Worm (Caenorhabditis elegans) whole organism, L2 larva: ENCODE measurements around the gene Y105C5A.24.

Source experiments
- R02D3.7 ChIP-seq: fragments of 150-350 bp; optimal IDR thresholded peaks from 2 replicates; lab custom pipeline; 2014; ENCODE audit warnings: missing biosample characterization, missing genetic modification characterization
- ZK546.5 ChIP-seq: sonication (generic microtip); optimal IDR thresholded peaks from 2 replicates; lab custom pipeline; 2017; ENCODE audit warnings: missing biosample characterization, missing genetic modification characterization
- alr-1 ChIP-seq: fragments of 150-350 bp; optimal IDR thresholded peaks from 2 replicates; lab custom pipeline; 2014; ENCODE audit warnings: missing biosample characterization, missing genetic modification characterization
- blmp-1 ChIP-seq: sonication (generic microtip); optimal IDR thresholded peaks from 2 replicates; lab custom pipeline; 2017; ENCODE audit warnings: missing genetic modification characterization, mild to moderate bottlenecking, missing compliant biosample characterization, antibody characterized with exemption, moderate library complexity; ENCODE audit not compliant: insufficient read depth
- ceh-16 ChIP-seq: fragments of 150-350 bp; optimal IDR thresholded peaks from 2 replicates; lab custom pipeline; 2014; ENCODE audit warnings: missing biosample characterization, missing genetic modification characterization
- elt-3 ChIP-seq: sonication (generic microtip); optimal IDR thresholded peaks from 2 replicates; lab custom pipeline; 2017; ENCODE audit warnings: missing biosample characterization, missing genetic modification characterization
- gmeb-1 ChIP-seq: fragments of 150-350 bp; optimal IDR thresholded peaks from 2 replicates; lab custom pipeline; 2014; ENCODE audit warnings: missing biosample characterization, missing genetic modification characterization
- lin-11 ChIP-seq: fragments of 150-350 bp; sonication (generic microtip); optimal IDR thresholded peaks from 2 replicates; lab custom pipeline; 2014; ENCODE audit warnings: missing biosample characterization, missing genetic modification characterization, inconsistent platforms, mixed read lengths
- lsy-2 ChIP-seq, 2 experiments: fragments of 150-350 bp in 1 of 2; sonication (generic microtip) in 1 of 2; optimal IDR thresholded peaks; 2 replicates each; lab custom pipeline; 2014 to 2017; ENCODE audit warnings: missing biosample characterization in 2 of 2, missing genetic modification characterization in 2 of 2
- mab-5 ChIP-seq: fragments of 150-350 bp; optimal IDR thresholded peaks from 2 replicates; lab custom pipeline; 2014; ENCODE audit warnings: missing biosample characterization, missing genetic modification characterization
- snpc-4 ChIP-seq: fragments of 150-350 bp; optimal IDR thresholded peaks from 2 replicates; lab custom pipeline; 2014; ENCODE audit warnings: missing biosample characterization, missing genetic modification characterization
- unc-62 ChIP-seq: fragments of 150-350 bp; optimal IDR thresholded peaks from 2 replicates; lab custom pipeline; 2014; ENCODE audit warnings: missing biosample characterization, missing genetic modification reagents, missing genetic modification characterization
- ztf-11 ChIP-seq: sonication (generic microtip); optimal IDR thresholded peaks from 2 replicates; lab custom pipeline; 2017; ENCODE audit warnings: missing biosample characterization, missing genetic modification characterization

DNA sequence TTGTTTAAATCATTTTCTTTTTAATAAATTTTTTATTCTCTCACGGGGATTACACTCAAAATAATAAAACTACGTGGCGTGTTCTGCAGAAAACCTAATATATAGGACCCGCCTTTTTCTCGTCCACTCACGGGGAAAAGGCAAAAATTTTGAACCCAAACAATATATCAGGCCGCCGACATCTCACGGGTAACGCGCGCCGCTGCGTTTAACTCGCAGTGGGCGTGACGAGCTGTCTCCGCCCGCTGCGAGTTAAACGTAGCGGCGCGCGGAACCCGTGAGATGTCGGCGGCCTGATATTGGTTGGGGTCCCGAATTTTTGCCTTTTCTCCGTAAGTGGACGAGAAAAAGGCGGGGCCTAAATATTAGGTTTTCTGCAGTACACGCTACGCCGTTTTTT lies 11.8 kb downstream of the Y105C5A.24 start:
- no peak for TF ChIP-seq snpc-4 (tag; lab: Kevin White, UChicago)
- no peak for TF ChIP-seq gmeb-1 (tag; lab: Kevin White, UChicago)
- no peak for TF ChIP-seq ceh-16 (tag; lab: Kevin White, UChicago)
- TF ChIP-seq elt-3 (tag; lab: Kevin White, UChicago), result no peak
- no peak for TF ChIP-seq blmp-1 (tag; lab: Kevin White, UChicago)
- TF ChIP-seq lin-11 (tag; lab: Kevin White, UChicago), result no peak
- TF ChIP-seq ZK546.5, result no peak
- no peak for TF ChIP-seq R02D3.7 (tag; lab: Kevin White, UChicago)
- no peak for TF ChIP-seq unc-62 (GFP tag; lab: Kevin White, UChicago)
- TF ChIP-seq lsy-2 (tag; optimal IDR thresholded peaks at IDR 0.05; lab: Kevin White, UChicago), result no peak
- no peak for TF ChIP-seq ztf-11 (tag; lab: Kevin White, UChicago)
- no peak for TF ChIP-seq mab-5 (tag; lab: Kevin White, UChicago)
- no peak for TF ChIP-seq alr-1 (tag; lab: Kevin White, UChicago)
